Worm (Caenorhabditis elegans) whole organism, L1 larva: ENCODE measurements around the gene cdd-1.

Source experiments
- C04F5.9 ChIP-seq: sonication (generic microtip); optimal IDR thresholded peaks from 2 replicates; lab custom pipeline; 2016; ENCODE audit warnings: missing genetic modification characterization, missing compliant biosample characterization
- C34B4.2 ChIP-seq: sonication (generic microtip); optimal IDR thresholded peaks from 2 replicates; lab custom pipeline; 2017; ENCODE audit warnings: mild to moderate bottlenecking, missing genetic modification characterization, missing compliant biosample characterization
- F16B12.6 ChIP-seq: fragments of 150-350 bp; optimal IDR thresholded peaks from 2 replicates; lab custom pipeline; 2014; ENCODE audit warnings: missing biosample characterization, missing genetic modification characterization
- aly-2 ChIP-seq: fragments of 150-350 bp; optimal IDR thresholded peaks from 2 replicates; lab custom pipeline; 2014; ENCODE audit warnings: missing biosample characterization, missing genetic modification characterization
- ama-1 ChIP-seq: fragments of 150-350 bp; optimal IDR thresholded peaks from 2 replicates; lab custom pipeline; 2014
- ceh-88 ChIP-seq: fragments of 200-800 bp; sonication (Bioruptor generic); IDR thresholded peaks from 2 replicates; pipeline ENCODE4 v1.3.6; 2022; ENCODE audit warnings: missing genetic modification characterization, missing compliant biosample characterization
- ceh-90 ChIP-seq: sonication (generic microtip); optimal IDR thresholded peaks from 2 replicates; lab custom pipeline; 2016; ENCODE audit warnings: missing genetic modification characterization, missing compliant biosample characterization
- ces-1 ChIP-seq: fragments of 150-350 bp; optimal IDR thresholded peaks from 2 replicates; lab custom pipeline; 2014; ENCODE audit warnings: missing biosample characterization, missing genetic modification reagents, missing genetic modification characterization
- dpl-1 ChIP-seq, 3 experiments: fragments of 150-350 bp in 2 of 3; sonication (generic microtip) in 1 of 3; optimal IDR thresholded peaks; 2 replicates each; lab custom pipeline; 2014 to 2017; ENCODE audit warnings: missing biosample characterization in 3 of 3, missing genetic modification characterization in 3 of 3, missing genetic modification reagents in 3 of 3
- efl-1 ChIP-seq, 4 experiments: fragments of 150-350 bp; optimal IDR thresholded peaks in 3 of 4; peaks in 1 of 4; 1 replicate in 1 of 4; 2 replicates in 3 of 4; lab custom pipeline; 2014; ENCODE audit warnings: missing biosample characterization in 2 of 4, missing genetic modification characterization in 2 of 4, missing genetic modification reagents in 2 of 4
- efl-3 ChIP-seq: fragments of 200-800 bp; sonication (Bioruptor generic); optimal IDR thresholded peaks from 2 replicates; lab custom pipeline; 2018; ENCODE audit warnings: mild to moderate bottlenecking, missing genetic modification characterization, missing compliant biosample characterization
- egl-13 ChIP-seq: sonication (generic microtip); optimal IDR thresholded peaks from 2 replicates; lab custom pipeline; 2016; ENCODE audit warnings: missing genotype, missing genetic modification reagents, missing genetic modification characterization, missing compliant biosample characterization
- elt-3 ChIP-seq, 6 experiments: fragments of 150-350 bp in 1 of 6; sonication (generic microtip); optimal IDR thresholded peaks; 2 replicates each; lab custom pipeline; 2017 to 2018; ENCODE audit warnings: missing biosample characterization in 6 of 6, missing genetic modification characterization in 6 of 6, inconsistent platforms in 1 of 6
- ets-5 ChIP-seq: fragments of 200-800 bp; sonication (Bioruptor generic); IDR thresholded peaks from 2 replicates; pipeline ENCODE4 v1.3.6; 2022; ENCODE audit warnings: missing genetic modification characterization, missing compliant biosample characterization
- fkh-4 ChIP-seq: sonication (generic microtip); optimal IDR thresholded peaks from 2 replicates; lab custom pipeline; 2016; ENCODE audit warnings: missing compliant biosample characterization, missing genetic modification characterization, borderline replicate concordance
- hpl-2 ChIP-seq: fragments of 150-350 bp; optimal IDR thresholded peaks from 2 replicates; lab custom pipeline; 2014; ENCODE audit warnings: missing biosample characterization, missing genetic modification reagents, missing genetic modification characterization
- irx-1 ChIP-seq: sonication (generic microtip); optimal IDR thresholded peaks from 2 replicates; lab custom pipeline; 2016; ENCODE audit warnings: missing genetic modification characterization, missing compliant biosample characterization
- isw-1 ChIP-seq: fragments of 200-800 bp; sonication (Bioruptor generic); IDR thresholded peaks from 2 replicates; pipeline ENCODE4 v1.3.6; 2022; ENCODE audit warnings: missing genetic modification characterization, missing compliant biosample characterization
- lin-15B ChIP-seq: fragments of 150-350 bp; sonication (generic microtip); optimal IDR thresholded peaks from 3 replicates; lab custom pipeline; 2014; ENCODE audit warnings: missing biosample characterization, missing genetic modification characterization
- lin-39 ChIP-seq: fragments of 150-350 bp; optimal IDR thresholded peaks from 2 replicates; lab custom pipeline; 2014; ENCODE audit warnings: missing biosample characterization, missing genetic modification reagents, missing genetic modification characterization
- lir-3 ChIP-seq: sonication (generic microtip); optimal IDR thresholded peaks from 2 replicates; lab custom pipeline; 2016; ENCODE audit warnings: mild to moderate bottlenecking, missing genetic modification characterization, moderate library complexity, missing compliant biosample characterization; ENCODE audit not compliant: poor library complexity
- mdl-1 ChIP-seq, 2 experiments: fragments of 150-350 bp; optimal IDR thresholded peaks; 2 replicates each; lab custom pipeline; 2014 to 2017; ENCODE audit warnings: missing biosample characterization in 2 of 2, missing genetic modification characterization in 2 of 2, inconsistent platforms in 1 of 2
- mef-2 ChIP-seq: fragments of 150-350 bp; optimal IDR thresholded peaks from 2 replicates; lab custom pipeline; 2014; ENCODE audit warnings: missing biosample characterization, missing genetic modification characterization
- nhr-237 ChIP-seq: fragments of 150-350 bp; optimal IDR thresholded peaks from 2 replicates; lab custom pipeline; 2014; ENCODE audit warnings: missing biosample characterization, missing genetic modification characterization
- nhr-28 ChIP-seq: fragments of 150-350 bp; optimal IDR thresholded peaks from 2 replicates; lab custom pipeline; 2014; ENCODE audit warnings: missing biosample characterization, missing genetic modification characterization
- nhr-47 ChIP-seq: sonication (generic microtip); optimal IDR thresholded peaks from 2 replicates; lab custom pipeline; 2016; ENCODE audit warnings: mild to moderate bottlenecking, missing genetic modification characterization, moderate library complexity, missing compliant biosample characterization
- nhr-76 ChIP-seq: sonication (generic microtip); optimal IDR thresholded peaks from 2 replicates; lab custom pipeline; 2017; ENCODE audit warnings: missing biosample characterization, missing genetic modification characterization
- nhr-85 ChIP-seq: sonication (generic microtip); peaks from one replicate; lab custom pipeline; 2016; ENCODE audit warnings: missing genetic modification characterization, inconsistent platforms, missing compliant biosample characterization
- pax-3 ChIP-seq: fragments of 200-800 bp; sonication (Bioruptor generic); optimal IDR thresholded peaks from 2 replicates; lab custom pipeline; 2018; ENCODE audit warnings: mild to moderate bottlenecking, missing genetic modification characterization, moderate library complexity, missing compliant biosample characterization
- rnt-1 ChIP-seq: sonication (generic microtip); optimal IDR thresholded peaks from 2 replicates; lab custom pipeline; 2016; ENCODE audit warnings: mild to moderate bottlenecking, missing genetic modification characterization, moderate library complexity, missing compliant biosample characterization
- skn-1 ChIP-seq: fragments of 150-350 bp; optimal IDR thresholded peaks from 2 replicates; lab custom pipeline; 2014; ENCODE audit warnings: missing biosample characterization, missing genetic modification characterization
- snu-23 ChIP-seq: sonication (generic microtip); optimal IDR thresholded peaks from 2 replicates; lab custom pipeline; 2016; ENCODE audit warnings: missing genetic modification characterization, missing compliant biosample characterization
- swsn-7 ChIP-seq: sonication (generic microtip); optimal IDR thresholded peaks from 2 replicates; lab custom pipeline; 2016; ENCODE audit warnings: missing genetic modification characterization, missing compliant biosample characterization
- unc-130 ChIP-seq: fragments of 150-350 bp; optimal IDR thresholded peaks from 2 replicates; lab custom pipeline; 2017; ENCODE audit warnings: missing biosample characterization, missing genetic modification characterization, inconsistent platforms
- unc-30 ChIP-seq: sonication (generic microtip); optimal IDR thresholded peaks from 2 replicates; lab custom pipeline; 2017; ENCODE audit warnings: missing biosample characterization, missing genetic modification characterization
- unc-62 ChIP-seq: fragments of 150-350 bp; optimal IDR thresholded peaks from 2 replicates; lab custom pipeline; 2014; ENCODE audit warnings: missing biosample characterization, missing genetic modification reagents, missing genetic modification characterization
- unc-86 ChIP-seq: sonication (generic microtip); optimal IDR thresholded peaks from 2 replicates; lab custom pipeline; 2016; ENCODE audit warnings: missing genetic modification characterization, missing compliant biosample characterization
- unc-98 ChIP-seq: fragments of 200-800 bp; sonication (Bioruptor generic); IDR thresholded peaks from 2 replicates; pipeline ENCODE4 v1.3.6; 2022; ENCODE audit warnings: missing genetic modification characterization, missing compliant biosample characterization
- zag-1 ChIP-seq: fragments of 150-350 bp; optimal IDR thresholded peaks from 2 replicates; lab custom pipeline; 2014; ENCODE audit warnings: missing biosample characterization, missing genetic modification characterization
- zip-4 ChIP-seq: fragments of 200-800 bp; sonication (Bioruptor generic); optimal IDR thresholded peaks from 2 replicates; lab custom pipeline; 2018; ENCODE audit warnings: mild to moderate bottlenecking, missing genetic modification characterization, moderate library complexity, missing compliant biosample characterization

The cdd-1 gene

ce11 chrX:8230579-8230978 lies 19.6 kb upstream of the cdd-1 start:
- no peak for TF ChIP-seq unc-62 (GFP tag; lab: Kevin White, UChicago)
- TF ChIP-seq unc-86: no peak
- no peak for TF ChIP-seq nhr-237 (tag; lab: Kevin White, UChicago)
- no peak for TF ChIP-seq unc-30 (tag; lab: Kevin White, UChicago)
- no peak for TF ChIP-seq C04F5.9 (tag; lab: Kevin White, UChicago)
- TF ChIP-seq F16B12.6 (tag; lab: Kevin White, UChicago): no peak
- TF ChIP-seq dpl-1 (GFP tag; optimal IDR thresholded peaks at IDR 0.05; lab: Kevin White, UChicago): no peak
- TF ChIP-seq unc-98 (GFP tag; lab: Robert Waterston, UW): no peak
- no peak for TF ChIP-seq lir-3 (tag; lab: Kevin White, UChicago)
- no peak for TF ChIP-seq zip-4 (GFP tag; lab: Kevin White, UChicago)
- TF ChIP-seq ets-5 (GFP tag; lab: Robert Waterston, UW): no peak
- no peak for TF ChIP-seq mef-2 (tag; lab: Kevin White, UChicago)

ce11 chrX:8229221-8229620 lies 18.3 kb upstream of the cdd-1 start:
- no peak for TF ChIP-seq nhr-28 (tag; lab: Kevin White, UChicago)
- no peak for TF ChIP-seq skn-1 (tag; lab: Kevin White, UChicago)
- TF ChIP-seq ces-1 (GFP tag; lab: Kevin White, UChicago): no peak
- TF ChIP-seq swsn-7 (tag; lab: Kevin White, UChicago): no peak
- TF ChIP-seq lin-39 (tag; lab: Kevin White, UChicago): no peak
- no peak for TF ChIP-seq rnt-1
- no peak for TF ChIP-seq C34B4.2 (tag; lab: Kevin White, UChicago)

- TF ChIP-seq efl-3 (no peak), efl-1 (optimal IDR thresholded peaks at IDR 0.05; lab: Kevin White, UChicago) (no peak), efl-1 (GFP tag; optimal IDR thresholded peaks at IDR 0.05 in 1 of 2; lab: Kevin White, UChicago) (no peak), F16B12.6 (tag; lab: Kevin White, UChicago) (no peak), isw-1 (GFP tag; lab: Robert Waterston, UW) (no peak), elt-3 (tag; optimal IDR thresholded peaks at IDR 0.05; lab: Kevin White, UChicago) (no peak), lin-15B (no peak), ceh-88 (GFP tag; lab: Robert Waterston, UW) (no peak), fkh-4 (tag; lab: Kevin White, UChicago) (no peak), egl-13 (no peak), ces-1 (GFP tag; lab: Kevin White, UChicago) (no peak), pax-3 (tag; lab: Kevin White, UChicago) (no peak)
- TF ChIP-seq, all 84 proteins: peak for 0
These were observed 14.0 kb upstream of the cdd-1 start, which contains the start of gene K02A6.2 for ce11 chrX:8224916-8225315. Gene K02A6.2, minus strand, starts transcription at chrX:8225016.

ce11 chrX:8219428-8219827 lies 8.5 kb upstream of the cdd-1 start, which contains the start of gene K02A6.1:
Gene K02A6.1, plus strand, starts transcription at chrX:8219728.
- TF ChIP-seq unc-62 (GFP tag; lab: Kevin White, UChicago): no peak
- TF ChIP-seq nhr-28 (tag; lab: Kevin White, UChicago): no peak
- no peak for TF ChIP-seq nhr-76 (tag; lab: Kevin White, UChicago)
- no peak for TF ChIP-seq hpl-2 (GFP tag; lab: Kevin White, UChicago)
- no peak for TF ChIP-seq dpl-1 (GFP tag; optimal IDR thresholded peaks at IDR 0.05; lab: Kevin White, UChicago)
- no peak for TF ChIP-seq ceh-88 (GFP tag; lab: Robert Waterston, UW)
- TF ChIP-seq nhr-47 (tag; lab: Kevin White, UChicago): no peak
- TF ChIP-seq mef-2 (tag; lab: Kevin White, UChicago): no peak
- TF ChIP-seq ama-1 (lab: Kevin White, UChicago): no peak
- no peak for TF ChIP-seq snu-23
- no peak for TF ChIP-seq nhr-85 (tag; lab: Kevin White, UChicago)
- TF ChIP-seq mdl-1 (tag; optimal IDR thresholded peaks at IDR 0.05; lab: Kevin White, UChicago): no peak
- no peak for TF ChIP-seq unc-130
- no peak for TF ChIP-seq zag-1 (tag; lab: Kevin White, UChicago)
- TF ChIP-seq efl-3: no peak
- TF ChIP-seq irx-1 (tag; lab: Kevin White, UChicago): no peak
- TF ChIP-seq elt-3 (tag; optimal IDR thresholded peaks at IDR 0.05; lab: Kevin White, UChicago): no peak
- TF ChIP-seq ceh-90: no peak
- TF ChIP-seq aly-2 (tag; lab: Kevin White, UChicago): no peak
